Worm (Caenorhabditis elegans) whole organism, L1 larva: ENCODE measurements around the gene B0457.6.

Experiments
- F16B12.6 ChIP-seq: fragments of 150-350 bp; optimal IDR thresholded peaks from 2 replicates; lab custom pipeline; 2014; ENCODE audit warnings: missing biosample characterization, missing genetic modification characterization
- Y116A8C.19 ChIP-seq: sonication (generic microtip); optimal IDR thresholded peaks from 2 replicates; lab custom pipeline; 2016; ENCODE audit warnings: missing compliant biosample characterization, missing genetic modification characterization, borderline replicate concordance
- aha-1 ChIP-seq: fragments of 150-350 bp; optimal IDR thresholded peaks from 2 replicates; lab custom pipeline; 2014; ENCODE audit warnings: missing biosample characterization, missing genetic modification characterization
- aly-2 ChIP-seq: fragments of 150-350 bp; optimal IDR thresholded peaks from 2 replicates; lab custom pipeline; 2014; ENCODE audit warnings: missing biosample characterization, missing genetic modification characterization
- ama-1 ChIP-seq: fragments of 150-350 bp; optimal IDR thresholded peaks from 2 replicates; lab custom pipeline; 2014
- ceh-8 ChIP-seq: fragments of 200-800 bp; sonication (Bioruptor generic); optimal IDR thresholded peaks from 2 replicates; lab custom pipeline; 2018; ENCODE audit warnings: mild to moderate bottlenecking, missing genetic modification characterization, moderate library complexity, missing compliant biosample characterization
- ceh-88 ChIP-seq: fragments of 200-800 bp; sonication (Bioruptor generic); IDR thresholded peaks from 2 replicates; pipeline ENCODE4 v1.3.6; 2022; ENCODE audit warnings: missing genetic modification characterization, missing compliant biosample characterization
- ces-1 ChIP-seq: fragments of 150-350 bp; optimal IDR thresholded peaks from 2 replicates; lab custom pipeline; 2014; ENCODE audit warnings: missing biosample characterization, missing genetic modification reagents, missing genetic modification characterization
- dpl-1 ChIP-seq, 3 experiments: fragments of 150-350 bp in 2 of 3; sonication (generic microtip) in 1 of 3; optimal IDR thresholded peaks; 2 replicates each; lab custom pipeline; 2014 to 2017; ENCODE audit warnings: missing biosample characterization in 3 of 3, missing genetic modification characterization in 3 of 3, missing genetic modification reagents in 3 of 3
- efl-1 ChIP-seq, 4 experiments: fragments of 150-350 bp; optimal IDR thresholded peaks in 3 of 4; peaks in 1 of 4; 1 replicate in 1 of 4; 2 replicates in 3 of 4; lab custom pipeline; 2014; ENCODE audit warnings: missing biosample characterization in 2 of 4, missing genetic modification characterization in 2 of 4, missing genetic modification reagents in 2 of 4
- ets-5 ChIP-seq: fragments of 200-800 bp; sonication (Bioruptor generic); IDR thresholded peaks from 2 replicates; pipeline ENCODE4 v1.3.6; 2022; ENCODE audit warnings: missing genetic modification characterization, missing compliant biosample characterization
- irx-1 ChIP-seq: sonication (generic microtip); optimal IDR thresholded peaks from 2 replicates; lab custom pipeline; 2016; ENCODE audit warnings: missing genetic modification characterization, missing compliant biosample characterization
- isw-1 ChIP-seq: fragments of 200-800 bp; sonication (Bioruptor generic); IDR thresholded peaks from 2 replicates; pipeline ENCODE4 v1.3.6; 2022; ENCODE audit warnings: missing genetic modification characterization, missing compliant biosample characterization
- jun-1 ChIP-seq: fragments of 150-350 bp; optimal IDR thresholded peaks from 2 replicates; lab custom pipeline; 2014; ENCODE audit warnings: missing biosample characterization, missing genetic modification reagents, missing genetic modification characterization
- lin-13 ChIP-seq: fragments of 150-350 bp; optimal IDR thresholded peaks from 2 replicates; lab custom pipeline; 2014; ENCODE audit warnings: missing biosample characterization, missing genetic modification reagents, missing genetic modification characterization
- lin-35 ChIP-seq, 2 experiments: fragments of 150-350 bp; optimal IDR thresholded peaks; 2 replicates each; lab custom pipeline; 2014; ENCODE audit warnings: missing biosample characterization in 2 of 2, missing genetic modification characterization in 2 of 2, missing genetic modification reagents in 2 of 2
- lir-3 ChIP-seq: sonication (generic microtip); optimal IDR thresholded peaks from 2 replicates; lab custom pipeline; 2016; ENCODE audit warnings: mild to moderate bottlenecking, missing genetic modification characterization, moderate library complexity, missing compliant biosample characterization; ENCODE audit not compliant: poor library complexity
- lsy-2 ChIP-seq, 2 experiments: fragments of 150-350 bp; optimal IDR thresholded peaks; 2 replicates each; lab custom pipeline; 2014; ENCODE audit warnings: missing biosample characterization in 2 of 2, missing genetic modification characterization in 2 of 2
- mdl-1 ChIP-seq, 2 experiments: fragments of 150-350 bp; optimal IDR thresholded peaks; 2 replicates each; lab custom pipeline; 2014 to 2017; ENCODE audit warnings: missing biosample characterization in 2 of 2, missing genetic modification characterization in 2 of 2, inconsistent platforms in 1 of 2
- mep-1 ChIP-seq: fragments of 150-350 bp; optimal IDR thresholded peaks from 2 replicates; lab custom pipeline; 2014; ENCODE audit warnings: missing biosample characterization, missing genetic modification characterization
- nhr-12 ChIP-seq: sonication (generic microtip); optimal IDR thresholded peaks from 2 replicates; lab custom pipeline; 2017; ENCODE audit warnings: missing biosample characterization, missing genetic modification characterization
- nhr-19 ChIP-seq: fragments of 200-800 bp; sonication (Bioruptor generic); conservative IDR thresholded peaks from 2 replicates; pipeline ENCODE4 v1.3.6; 2022; ENCODE audit warnings: missing genetic modification characterization, missing compliant biosample characterization
- nhr-28 ChIP-seq: fragments of 150-350 bp; optimal IDR thresholded peaks from 2 replicates; lab custom pipeline; 2014; ENCODE audit warnings: missing biosample characterization, missing genetic modification characterization
- nhr-47 ChIP-seq: sonication (generic microtip); optimal IDR thresholded peaks from 2 replicates; lab custom pipeline; 2016; ENCODE audit warnings: mild to moderate bottlenecking, missing genetic modification characterization, moderate library complexity, missing compliant biosample characterization
- nhr-71 ChIP-seq: sonication (generic microtip); optimal IDR thresholded peaks from 2 replicates; lab custom pipeline; 2016; ENCODE audit warnings: mild to moderate bottlenecking, missing genetic modification characterization, moderate library complexity, missing compliant biosample characterization
- nhr-76 ChIP-seq: sonication (generic microtip); optimal IDR thresholded peaks from 2 replicates; lab custom pipeline; 2017; ENCODE audit warnings: missing biosample characterization, missing genetic modification characterization
- nhr-77 ChIP-seq: fragments of 150-350 bp; optimal IDR thresholded peaks from 2 replicates; lab custom pipeline; 2014; ENCODE audit warnings: missing biosample characterization, missing genetic modification characterization
- nhr-85 ChIP-seq: sonication (generic microtip); peaks from one replicate; lab custom pipeline; 2016; ENCODE audit warnings: missing genetic modification characterization, inconsistent platforms, missing compliant biosample characterization
- nhr-90 ChIP-seq: sonication (generic microtip); optimal IDR thresholded peaks from 2 replicates; lab custom pipeline; 2016; ENCODE audit warnings: mild to moderate bottlenecking, missing genetic modification characterization, missing compliant biosample characterization; ENCODE audit not compliant: poor library complexity
- rnt-1 ChIP-seq: sonication (generic microtip); optimal IDR thresholded peaks from 2 replicates; lab custom pipeline; 2016; ENCODE audit warnings: mild to moderate bottlenecking, missing genetic modification characterization, moderate library complexity, missing compliant biosample characterization
- snu-23 ChIP-seq: sonication (generic microtip); optimal IDR thresholded peaks from 2 replicates; lab custom pipeline; 2016; ENCODE audit warnings: missing genetic modification characterization, missing compliant biosample characterization
- sox-4 ChIP-seq: sonication (generic microtip); optimal IDR thresholded peaks from 2 replicates; lab custom pipeline; 2016; ENCODE audit warnings: missing genetic modification characterization, missing compliant biosample characterization
- sup-37 ChIP-seq: fragments of 200-800 bp; sonication (Bioruptor generic); optimal IDR thresholded peaks from 2 replicates; lab custom pipeline; 2018; ENCODE audit warnings: mild to moderate bottlenecking, missing genetic modification characterization, missing compliant biosample characterization
- swsn-7 ChIP-seq: sonication (generic microtip); optimal IDR thresholded peaks from 2 replicates; lab custom pipeline; 2016; ENCODE audit warnings: missing genetic modification characterization, missing compliant biosample characterization
- tbx-2 ChIP-seq: sonication (generic microtip); optimal IDR thresholded peaks from 2 replicates; lab custom pipeline; 2016; ENCODE audit warnings: missing genetic modification characterization, missing compliant biosample characterization
- tlp-1 ChIP-seq: fragments of 150-350 bp; optimal IDR thresholded peaks from 2 replicates; lab custom pipeline; 2014; ENCODE audit warnings: missing biosample characterization, missing genetic modification characterization
- unc-130 ChIP-seq: fragments of 150-350 bp; optimal IDR thresholded peaks from 2 replicates; lab custom pipeline; 2017; ENCODE audit warnings: missing biosample characterization, missing genetic modification characterization, inconsistent platforms
- unc-98 ChIP-seq: fragments of 200-800 bp; sonication (Bioruptor generic); IDR thresholded peaks from 2 replicates; pipeline ENCODE4 v1.3.6; 2022; ENCODE audit warnings: missing genetic modification characterization, missing compliant biosample characterization
- vab-15 ChIP-seq: sonication (generic microtip); optimal IDR thresholded peaks from 2 replicates; lab custom pipeline; 2017; ENCODE audit warnings: missing genotype, mild to moderate bottlenecking, missing genetic modification characterization, missing compliant biosample characterization
- zag-1 ChIP-seq: fragments of 150-350 bp; optimal IDR thresholded peaks from 2 replicates; lab custom pipeline; 2014; ENCODE audit warnings: missing biosample characterization, missing genetic modification characterization
- ztf-4 ChIP-seq: fragments of 150-350 bp; optimal IDR thresholded peaks from 2 replicates; lab custom pipeline; 2014; ENCODE audit warnings: missing biosample characterization, missing genetic modification characterization

B0457.6 gene

DNA sequence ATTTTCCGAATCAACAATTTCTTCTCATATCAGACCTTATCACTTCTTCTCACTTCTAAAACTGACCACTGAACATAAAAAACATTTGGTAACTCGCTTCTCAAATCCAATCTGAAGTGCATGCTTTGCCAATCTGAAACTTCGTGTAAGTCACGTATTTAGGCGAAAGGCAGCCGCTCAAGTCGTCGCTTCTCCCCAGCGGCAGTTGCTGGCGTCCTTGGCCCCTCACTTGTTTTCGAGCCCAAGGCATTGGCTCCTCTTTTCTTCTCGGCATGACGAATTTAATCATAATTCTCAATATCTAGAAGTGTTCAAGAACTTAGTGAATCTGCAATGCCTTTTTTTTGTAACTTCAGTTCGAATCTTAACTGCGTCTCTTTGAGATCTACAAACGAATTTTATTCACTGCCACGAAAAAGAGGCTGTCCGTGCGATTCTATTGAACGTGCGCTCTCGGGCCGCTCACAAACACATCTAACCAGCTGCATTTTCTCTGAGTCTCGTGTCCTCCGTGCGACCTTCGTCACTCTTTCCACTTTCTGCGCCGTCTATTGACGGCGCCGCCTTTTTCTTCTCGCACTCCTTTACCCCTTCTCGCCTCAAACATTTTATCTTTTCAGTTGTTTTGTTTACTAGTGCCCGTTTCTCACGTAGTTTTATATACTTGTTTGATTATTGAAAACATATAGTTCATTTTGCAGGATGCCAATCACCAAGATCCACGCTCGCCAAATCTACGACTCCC is 9.4 kb downstream of the B0457.6 start (continued):
- TF ChIP-seq unc-130 (tag; lab: Kevin White, UChicago) = peak; percentile 15
- TF ChIP-seq jun-1 (tag; lab: Kevin White, UChicago) = no peak
- no peak for TF ChIP-seq sox-4 (tag; lab: Kevin White, UChicago)
- TF ChIP-seq dpl-1 (GFP tag; optimal IDR thresholded peaks at IDR 0.05; lab: Kevin White, UChicago) = peak in 1 of 3 experiments; percentile 13
- peak; percentile 29 to 31 for TF ChIP-seq lin-35 (GFP tag; optimal IDR thresholded peaks at IDR 0.05; lab: Kevin White, UChicago)
- TF ChIP-seq unc-98 = no peak
- no peak for TF ChIP-seq nhr-77 (tag; lab: Kevin White, UChicago)
- no peak for TF ChIP-seq Y116A8C.19 (tag; lab: Kevin White, UChicago)
- peak; percentile 21 for TF ChIP-seq swsn-7
- TF ChIP-seq nhr-28 (tag; lab: Kevin White, UChicago) = no peak
- TF ChIP-seq lsy-2 (tag; optimal IDR thresholded peaks at IDR 0.05; lab: Kevin White, UChicago) = peak in 1 of 2 experiments; percentile 27

- no peak for TF ChIP-seq ces-1 (GFP tag; lab: Kevin White, UChicago)
- TF ChIP-seq ceh-8 (GFP tag; lab: Kevin White, UChicago) = no peak
- no peak for TF ChIP-seq nhr-71
- TF ChIP-seq irx-1 (tag; lab: Kevin White, UChicago) = no peak
Measured at ce11 chrII:8932392-8932791, 10.2 kb downstream of the B0457.6 start.

- TF ChIP-seq aly-2 (tag; lab: Kevin White, UChicago) (peak; percentile 72), tlp-1 (no peak), lir-3 (tag; lab: Kevin White, UChicago) (no peak), swsn-7 (no peak), nhr-77 (tag; lab: Kevin White, UChicago) (no peak), mdl-1 (tag; optimal IDR thresholded peaks at IDR 0.05; lab: Kevin White, UChicago) (no peak), ceh-8 (GFP tag; lab: Kevin White, UChicago) (no peak), mep-1 (tag; lab: Kevin White, UChicago) (no peak), isw-1 (GFP tag; lab: Robert Waterston, UW) (no peak), ceh-88 (GFP tag; lab: Robert Waterston, UW) (0 out of 2 replicates have a peak, but pooled peaks have one; percentile 15), nhr-90 (tag; lab: Kevin White, UChicago) (peak; percentile 11), lsy-2 (tag; optimal IDR thresholded peaks at IDR 0.05; lab: Kevin White, UChicago) (peak in 1 of 2 experiments; percentile 16), nhr-76 (tag; lab: Kevin White, UChicago) (no peak), aha-1 (no peak), ets-5 (no peak), tbx-2 (tag; lab: Kevin White, UChicago) (no peak), efl-1 (optimal IDR thresholded peaks at IDR 0.05; lab: Kevin White, UChicago) (peak; percentile 3 to 15), efl-1 (GFP tag; optimal IDR thresholded peaks at IDR 0.05 in 1 of 2; lab: Kevin White, UChicago) (no peak), sox-4 (tag; lab: Kevin White, UChicago) (no peak), zag-1 (tag; lab: Kevin White, UChicago) (no peak), snu-23 (GFP tag; lab: Kevin White, UChicago) (no peak), lin-13 (GFP tag; lab: Kevin White, UChicago) (no peak), nhr-71 (peak; percentile 56), vab-15 (tag; lab: Kevin White, UChicago) (no peak), nhr-47 (tag; lab: Kevin White, UChicago) (peak; percentile 14), nhr-19 (GFP tag; lab: Robert Waterston, UW) (peak; percentile 8), ztf-4 (tag; lab: Kevin White, UChicago) (peak; percentile 20), F16B12.6 (tag; lab: Kevin White, UChicago) (no peak), dpl-1 (GFP tag; optimal IDR thresholded peaks at IDR 0.05; lab: Kevin White, UChicago) (no peak), ama-1 (lab: Kevin White, UChicago) (peak; percentile 83), rnt-1 (tag; lab: Kevin White, UChicago) (peak; percentile 22), sup-37 (GFP tag; lab: Kevin White, UChicago) (no peak), nhr-12 (tag; lab: Kevin White, UChicago) (no peak), nhr-28 (tag; lab: Kevin White, UChicago) (no peak), nhr-85 (tag; lab: Kevin White, UChicago) (peak; percentile 63)
Measured at ce11 chrII:8933693-8934432, 11.6 kb downstream of the B0457.6 start, which contains the start of gene T21B10.3. Gene T21B10.3, plus strand, starts transcription at chrII:8934382.
